Fruit fly (Drosophila melanogaster): ENCODE data around the gene sn.
A peak's percentile ranks its signal among the peaks of the same experiment; 100 is the strongest.

The sn gene

DNA sequence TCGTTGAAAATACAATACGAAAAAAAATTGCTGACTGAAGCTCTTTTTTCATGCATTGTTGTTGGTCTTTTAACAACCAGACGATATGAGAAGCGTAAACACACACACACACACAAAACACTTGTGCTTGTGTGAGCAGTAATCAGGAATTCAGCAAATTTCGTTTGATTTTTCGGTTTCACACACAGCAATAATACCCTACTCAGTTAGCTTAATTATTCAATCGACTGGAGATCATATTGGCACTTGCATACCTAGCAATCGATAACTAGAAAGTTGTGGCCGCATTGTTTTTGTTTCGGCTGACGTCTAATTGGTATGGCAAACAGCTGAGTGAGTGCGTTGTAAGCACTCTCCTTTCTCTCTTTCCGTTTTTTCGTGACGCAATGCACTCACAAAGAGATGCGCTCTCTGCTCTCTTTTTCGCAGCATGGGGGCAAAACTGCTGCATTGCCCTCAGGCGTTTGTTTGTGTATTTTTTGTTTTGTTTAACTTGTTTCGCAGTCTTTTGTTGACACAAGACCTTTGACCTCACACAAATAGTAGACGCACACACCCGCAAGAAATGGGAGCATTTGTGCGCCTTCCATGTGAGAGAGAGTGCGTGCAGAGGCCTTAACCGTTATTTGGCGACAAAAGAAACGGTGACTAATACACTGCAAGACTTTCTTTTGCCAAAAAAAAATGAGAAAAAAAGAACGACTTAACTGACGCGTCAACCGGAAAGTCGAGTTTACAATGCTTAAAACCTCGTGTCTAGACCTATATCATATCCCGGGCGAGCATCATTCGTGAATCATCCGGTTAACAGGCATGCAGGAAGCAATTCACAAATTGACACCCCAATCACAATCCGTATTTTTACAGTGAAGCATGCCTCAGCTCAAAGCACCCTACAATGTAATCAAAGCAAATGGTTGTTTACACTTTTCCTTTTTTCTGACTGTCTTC is 18.8 kb upstream of the sn start (continued):
- TF ChIP-seq ERR (GFP tag; optimal IDR thresholded peaks at IDR 0.05), result no peak
- TF ChIP-seq al (GFP tag; IDR thresholded peaks at IDR 0.05), result peak; percentile 34; the same call in 1 of the 2 replicates
- no peak for TF ChIP-seq ham (GFP tag; IDR thresholded peaks at IDR 0.05)
- 0 out of 2 replicates have a peak, but pooled peaks have one; percentile 15 for TF ChIP-seq sisA (GFP tag; IDR thresholded peaks at IDR 0.05)
- TF ChIP-seq pum (GFP tag; optimal IDR thresholded peaks at IDR 0.05), result no peak
- peak; percentile 41 for TF ChIP-seq CG31441 (GFP tag; IDR thresholded peaks at IDR 0.05)
- no peak for TF ChIP-seq ken (GFP tag; IDR thresholded peaks at IDR 0.05)
- peak; percentile 5 for TF ChIP-seq CG3281 (GFP tag; optimal IDR thresholded peaks at IDR 0.05)
- no peak for TF ChIP-seq sima (GFP tag; optimal IDR thresholded peaks at IDR 0.05)
- TF ChIP-seq da (GFP tag; optimal IDR thresholded peaks at IDR 0.05), result no peak
- TF ChIP-seq CG6689 (GFP tag; IDR thresholded peaks at IDR 0.05), result peak; percentile 47
- peak; percentile 27 for TF ChIP-seq Hmr (GFP tag; optimal IDR thresholded peaks at IDR 0.05)
- peak; percentile 14 for TF ChIP-seq CG14710 (tag; optimal IDR thresholded peaks at IDR 0.05)
- peak; percentile 10 for TF ChIP-seq MTF-1 (GFP tag; optimal IDR thresholded peaks at IDR 0.05; ENCODE audit: borderline replicate concordance)
- TF ChIP-seq CG4617 (GFP tag; optimal IDR thresholded peaks at IDR 0.05; ENCODE audit: borderline replicate concordance), result no peak
- peak; percentile 47 for TF ChIP-seq sug (tag; optimal IDR thresholded peaks at IDR 0.05)
- TF ChIP-seq Med (GFP tag), result peak; percentile 85
- no peak for TF ChIP-seq Bteb2 (GFP tag; optimal IDR thresholded peaks at IDR 0.05)
- TF ChIP-seq dpn (GFP tag; optimal IDR thresholded peaks at IDR 0.05), result peak in 1 of 2 experiments; percentile 28
- no peak for TF ChIP-seq Lpt (GFP tag; optimal IDR thresholded peaks at IDR 0.05)
- peak; percentile 56 for TF ChIP-seq CG10543 (GFP tag; optimal IDR thresholded peaks at IDR 0.05)
- TF ChIP-seq lbe (GFP tag; optimal IDR thresholded peaks at IDR 0.05), result peak; percentile 62
- 0 out of 2 replicates have a peak, but pooled peaks have one; percentile 35 for TF ChIP-seq CG14441 (GFP tag; IDR thresholded peaks at IDR 0.05)
- TF ChIP-seq gcm (GFP tag; optimal IDR thresholded peaks at IDR 0.05), result no peak
- TF ChIP-seq mam (GFP tag; optimal IDR thresholded peaks at IDR 0.05), result peak; percentile 28
- no peak for TF ChIP-seq CG2202 (tag; optimal IDR thresholded peaks at IDR 0.05)
- peak; percentile 54 for TF ChIP-seq CG12769 (tag; optimal IDR thresholded peaks at IDR 0.05)
- TF ChIP-seq Hsf (GFP tag; optimal IDR thresholded peaks at IDR 0.05), result peak; percentile 21
- peak; percentile 14 for TF ChIP-seq HmgZ (tag; optimal IDR thresholded peaks at IDR 0.05)
- peak; percentile 41 for TF ChIP-seq CG2678 (tag; optimal IDR thresholded peaks at IDR 0.05)
- TF ChIP-seq seq (GFP tag; IDR thresholded peaks at IDR 0.05), result no peak
- TF ChIP-seq cg (GFP tag; optimal IDR thresholded peaks at IDR 0.05), result peak; percentile 92
- peak; percentile 48 for TF ChIP-seq CG2120 (GFP tag; optimal IDR thresholded peaks at IDR 0.05)
- TF ChIP-seq Blimp-1 (GFP tag; optimal IDR thresholded peaks at IDR 0.05), result peak; percentile 42
- TF ChIP-seq unpg (GFP tag; optimal IDR thresholded peaks at IDR 0.05), result peak; percentile 31
- TF ChIP-seq Chrac-16 (GFP tag; optimal IDR thresholded peaks at IDR 0.05), result peak; percentile 5
- no peak for TF ChIP-seq Kr (GFP tag; optimal IDR thresholded peaks at IDR 0.05)
- TF ChIP-seq CG30403 (GFP tag; optimal IDR thresholded peaks at IDR 0.05), result peak; percentile 30
- peak; percentile 57 for TF ChIP-seq slbo (GFP tag; IDR thresholded peaks at IDR 0.05)
- peak; percentile 83 for TF ChIP-seq sens (GFP tag)
- no peak for TF ChIP-seq pan (optimal IDR thresholded peaks at IDR 0.05)
- TF ChIP-seq pan (GFP tag; optimal IDR thresholded peaks at IDR 0.05 in 1 of 2, IDR thresholded peaks at IDR 0.05 in 1 of 2), result peak in 1 of 2 experiments; percentile 57
- no peak for TF ChIP-seq fu2 (GFP tag; optimal IDR thresholded peaks at IDR 0.05)
- TF ChIP-seq tin (GFP tag; optimal IDR thresholded peaks at IDR 0.05), result no peak
- TF ChIP-seq Hr78 (GFP tag; optimal IDR thresholded peaks at IDR 0.05), result peak in 1 of 2 experiments; percentile 99
- TF ChIP-seq CG1792 (GFP tag; optimal IDR thresholded peaks at IDR 0.05), result no peak
- peak; percentile 30 for TF ChIP-seq CG7839 (tag; optimal IDR thresholded peaks at IDR 0.05)
- no peak for TF ChIP-seq odd (GFP tag; optimal IDR thresholded peaks at IDR 0.05)

Data from whole organism, embryonic.